Fruit fly (Drosophila melanogaster) whole organism, wandering third instar larva: ENCODE data around the gene dac.

Source experiments
- Abd-B ChIP-seq: fragments of >200 bp; optimal IDR thresholded peaks from 2 replicates; lab custom pipeline; 2017; ENCODE audit warnings: missing biosample characterization, missing genetic modification characterization
- CG9705 ChIP-seq: fragments of 200-800 bp; sonication (Bioruptor generic); optimal IDR thresholded peaks from 2 replicates; lab custom pipeline; 2018; ENCODE audit warnings: missing biosample characterization, mild to moderate bottlenecking, missing genetic modification characterization
- CrebA ChIP-seq: fragments of 200-800 bp; sonication (Bioruptor generic); optimal IDR thresholded peaks from 2 replicates; lab custom pipeline; 2016; ENCODE audit warnings: missing biosample characterization, mild to moderate bottlenecking, missing genetic modification characterization, borderline replicate concordance
- Dfd ChIP-seq: fragments of >200 bp; optimal IDR thresholded peaks from 2 replicates; lab custom pipeline; 2017; ENCODE audit warnings: missing biosample characterization, missing genetic modification characterization
- Dif ChIP-seq: fragments of 200-275, 200-300 bp; sonication (Bioruptor generic); optimal IDR thresholded peaks from 2 replicates; lab custom pipeline; 2018; ENCODE audit warnings: missing biosample characterization, missing genetic modification characterization; ENCODE audit not compliant: partially characterized antibody
- GATAd ChIP-seq: sonication (Bioruptor generic); optimal IDR thresholded peaks from 2 replicates; lab custom pipeline; 2016; ENCODE audit warnings: missing biosample characterization, missing genetic modification characterization
- HLH106 ChIP-seq: fragments of 200-800 bp; optimal IDR thresholded peaks from 3 replicates; lab custom pipeline; 2019; ENCODE audit warnings: missing biosample characterization, mild to moderate bottlenecking, missing genetic modification characterization, moderate library complexity
- Hnf4 ChIP-seq: fragments of 200-800 bp; sonication (Bioruptor generic); optimal IDR thresholded peaks from 2 replicates; lab custom pipeline; 2016; ENCODE audit warnings: missing biosample characterization, mild to moderate bottlenecking, missing genetic modification characterization
- Hr78 ChIP-seq: fragments of >200 bp; optimal IDR thresholded peaks from 2 replicates; lab custom pipeline; 2017; ENCODE audit warnings: missing biosample characterization, missing genetic modification characterization
- Hr83 ChIP-seq: fragments of 200-300 bp; sonication (Bioruptor generic); optimal IDR thresholded peaks from 2 replicates; lab custom pipeline; 2016; ENCODE audit warnings: missing biosample characterization, mild to moderate bottlenecking, missing genetic modification characterization, moderate library complexity; ENCODE audit not compliant: poor library complexity, severe bottlenecking
- Jra ChIP-seq: sonication (Bioruptor generic); optimal IDR thresholded peaks from 2 replicates; lab custom pipeline; 2016; ENCODE audit warnings: missing biosample characterization, missing genetic modification characterization
- Myc ChIP-seq: fragments of >200 bp; optimal IDR thresholded peaks from 2 replicates; lab custom pipeline; 2017
- N ChIP-seq: fragments of >200 bp; optimal IDR thresholded peaks from 2 replicates; lab custom pipeline; 2018; ENCODE audit warnings: missing biosample characterization, missing external identifiers, missing genetic modification characterization
- OdsH ChIP-seq: fragments of 200-800 bp; sonication (Bioruptor generic); optimal IDR thresholded peaks from 2 replicates; lab custom pipeline; 2016; ENCODE audit warnings: missing biosample characterization, mild to moderate bottlenecking, missing genetic modification characterization
- Rel ChIP-seq, 2 experiments: fragments of 200-800 bp; sonication (Bioruptor generic) in 1 of 2; optimal IDR thresholded peaks; 2 replicates in 1 of 2; 3 replicates in 1 of 2; lab custom pipeline; 2016 to 2019; ENCODE audit warnings: mild to moderate bottlenecking in 2 of 2, missing biosample characterization in 2 of 2, missing genetic modification characterization in 2 of 2, moderate library complexity in 1 of 2
- Sp1 ChIP-seq: fragments of 200-800 bp; sonication (Bioruptor generic); optimal IDR thresholded peaks from 3 replicates; lab custom pipeline; 2019; ENCODE audit warnings: missing biosample characterization, mild to moderate bottlenecking, missing genetic modification characterization, moderate library complexity
- Vsx2 ChIP-seq: fragments of 200-300, 225-300 bp; sonication (Bioruptor generic); optimal IDR thresholded peaks from 2 replicates; lab custom pipeline; 2018; ENCODE audit warnings: missing biosample characterization, missing genetic modification characterization; ENCODE audit not compliant: partially characterized antibody
- br ChIP-seq: fragments of 200-800 bp; sonication (Bioruptor generic); optimal IDR thresholded peaks from 2 replicates; lab custom pipeline; 2016; ENCODE audit warnings: missing biosample characterization, missing genetic modification characterization
- brk ChIP-seq: fragments of 200-800 bp; sonication (Bioruptor generic); optimal IDR thresholded peaks from 2 replicates; lab custom pipeline; 2016; ENCODE audit warnings: missing biosample characterization, mild to moderate bottlenecking, missing genetic modification characterization
- dl ChIP-seq, 2 experiments: fragments of 175-275, 200-275 bp in 1 of 2; fragments of 200-275 bp in 1 of 2; sonication (Bioruptor generic); optimal IDR thresholded peaks; lab custom pipeline; 2018; ENCODE audit warnings: mild to moderate bottlenecking in 2 of 2, missing biosample characterization in 2 of 2, missing genetic modification characterization in 2 of 2, moderate library complexity in 2 of 2; ENCODE audit not compliant: partially characterized antibody in 2 of 2, insufficient read depth in 1 of 2
- dmrt93B ChIP-seq: fragments of 200-800 bp; sonication (Bioruptor generic); optimal IDR thresholded peaks from 2 replicates; lab custom pipeline; 2018; ENCODE audit warnings: missing biosample characterization, mild to moderate bottlenecking, missing genetic modification characterization
- ey ChIP-seq: fragments of 200-800 bp; sonication (Bioruptor generic); optimal IDR thresholded peaks from 2 replicates; lab custom pipeline; 2016; ENCODE audit warnings: missing biosample characterization, missing genetic modification characterization
- foxo ChIP-seq, 2 experiments: fragments of 200-800 bp; sonication (Bioruptor generic); optimal IDR thresholded peaks; 2 replicates in 1 of 2; 3 replicates in 1 of 2; lab custom pipeline; 2016 to 2017; ENCODE audit warnings: missing biosample characterization in 2 of 2, missing genetic modification characterization in 2 of 2
- fru ChIP-seq: fragments of 200-800 bp; sonication (Bioruptor generic); optimal IDR thresholded peaks from 3 replicates; lab custom pipeline; 2016; ENCODE audit warnings: missing biosample characterization, mild to moderate bottlenecking, missing genetic modification characterization
- h ChIP-seq: fragments of 200-800 bp; sonication (Bioruptor generic); optimal IDR thresholded peaks from 3 replicates; lab custom pipeline; 2016; ENCODE audit warnings: missing biosample characterization, mild to moderate bottlenecking, missing genetic modification characterization
- lola ChIP-seq: fragments of >200 bp; optimal IDR thresholded peaks from 2 replicates; lab custom pipeline; 2017; ENCODE audit warnings: missing biosample characterization, missing genetic modification characterization
- pan ChIP-seq: fragments of >200 bp; optimal IDR thresholded peaks from 2 replicates; lab custom pipeline; 2017
- psq ChIP-seq: fragments of 200-800 bp; sonication (Bioruptor generic); optimal IDR thresholded peaks from 3 replicates; lab custom pipeline; 2017; ENCODE audit warnings: missing biosample characterization, mild to moderate bottlenecking, missing genetic modification characterization, moderate library complexity
- rgr ChIP-seq: fragments of 200-800 bp; sonication (Bioruptor generic); optimal IDR thresholded peaks from 3 replicates; lab custom pipeline; 2016; ENCODE audit warnings: missing biosample characterization, mild to moderate bottlenecking, missing genetic modification characterization
- sv ChIP-seq: fragments of 200-800 bp; sonication (Bioruptor generic); optimal IDR thresholded peaks from 3 replicates; lab custom pipeline; 2016; ENCODE audit warnings: missing biosample characterization, missing genetic modification characterization
- tai ChIP-seq: sonication (Bioruptor generic); optimal IDR thresholded peaks from 2 replicates; lab custom pipeline; 2016; ENCODE audit warnings: missing biosample characterization, missing genetic modification characterization
- usp ChIP-seq: fragments of >200 bp; optimal IDR thresholded peaks from 2 replicates; lab custom pipeline; 2017; ENCODE audit warnings: missing biosample characterization, missing genetic modification characterization
- woc ChIP-seq: sonication (Bioruptor generic); optimal IDR thresholded peaks from 2 replicates; lab custom pipeline; 2016; ENCODE audit warnings: missing biosample characterization, mild to moderate bottlenecking, missing genetic modification characterization

The dac gene

DNA sequence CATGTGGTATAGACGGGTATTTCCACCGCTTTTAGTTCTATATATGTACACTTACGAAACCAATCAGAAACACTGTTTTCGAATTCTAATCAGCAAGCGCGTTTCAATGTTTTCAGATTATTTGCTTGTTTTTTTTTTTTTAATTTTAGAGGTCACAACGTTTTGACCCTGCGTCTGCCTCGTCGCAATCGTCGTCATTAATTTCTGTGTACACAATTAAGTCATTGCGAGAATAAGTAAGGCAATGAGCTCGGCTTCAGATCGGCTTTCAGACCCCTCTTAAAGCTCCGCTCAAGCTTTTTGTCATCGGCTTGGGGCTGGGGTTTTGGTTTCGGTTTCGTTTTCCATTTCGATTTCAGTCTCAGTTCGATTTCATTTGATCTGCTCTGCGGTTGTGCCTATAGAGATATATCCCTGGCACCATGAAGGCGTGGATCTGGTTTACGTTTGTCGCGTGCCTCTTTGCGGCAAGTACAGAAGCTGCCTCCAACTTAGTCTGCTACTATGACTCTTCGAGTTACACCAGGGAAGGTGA is 38.8 kb downstream of the dac start, which contains the start of gene Idgf2:
Gene Idgf2 (plus strand): TSS at position 356 of the 535 bp plus-strand sequence.
- no peak for TF ChIP-seq GATAd (GFP tag; lab: Kevin White, UChicago)
- TF ChIP-seq Rel (GFP tag; optimal IDR thresholded peaks at IDR 0.05; lab: Kevin White, UChicago), result no peak
- TF ChIP-seq Rel (tag; optimal IDR thresholded peaks at IDR 0.05; lab: Kevin White, UChicago), result peak; percentile 71
- peak; percentile 11 for TF ChIP-seq br
- TF ChIP-seq, all 38 proteins: peak for 2

DNA sequence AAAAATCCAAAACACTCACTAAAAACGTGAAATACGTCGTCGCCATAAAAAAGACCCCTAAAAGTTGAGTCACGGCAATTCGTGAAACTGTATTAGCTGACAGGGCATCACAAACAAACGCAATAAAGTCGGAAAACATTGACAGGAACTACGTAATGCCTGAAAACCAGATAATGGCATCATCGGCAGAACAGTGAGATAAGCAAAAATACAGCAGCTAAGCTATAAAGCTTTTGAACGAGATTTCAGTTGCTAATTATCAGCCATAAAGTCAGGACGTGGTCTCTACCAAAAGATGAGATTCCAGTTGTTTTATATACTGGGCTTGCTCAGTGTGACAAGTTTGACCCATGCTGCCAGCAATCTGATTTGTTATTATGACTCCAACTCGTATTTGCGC is 40.8 kb downstream of the dac start, which contains the start of gene Idgf1:
Gene Idgf1 (plus strand): TSS at position 245 of the 400 bp plus-strand sequence.
- TF ChIP-seq psq (GFP tag; lab: Kevin White, UChicago) (no peak), Hr78 (GFP tag; lab: Kevin White, UChicago) (no peak), Rel (GFP tag; optimal IDR thresholded peaks at IDR 0.05; lab: Kevin White, UChicago) (no peak), Rel (tag; optimal IDR thresholded peaks at IDR 0.05; lab: Kevin White, UChicago) (peak; percentile 40), CG9705 (GFP tag; lab: Kevin White, UChicago) (no peak)
- TF ChIP-seq, all 38 proteins: peak for 1

dm6 chr2L:16442620-16443019 is 43.2 kb downstream of the dac start:
- TF ChIP-seq Jra, result no peak
- TF ChIP-seq woc (GFP tag; lab: Kevin White, UChicago), result no peak
- TF ChIP-seq N, result no peak
- no peak for TF ChIP-seq lola
- no peak for TF ChIP-seq Dif (GFP tag; lab: Kevin White, UChicago)
- no peak for TF ChIP-seq Dfd (GFP tag; lab: Kevin White, UChicago)
- TF ChIP-seq tai, result no peak
- TF ChIP-seq pan, result no peak
- no peak for TF ChIP-seq CG9705 (GFP tag; lab: Kevin White, UChicago)
- no peak for TF ChIP-seq psq (GFP tag; lab: Kevin White, UChicago)
- no peak for TF ChIP-seq fru (GFP tag; lab: Kevin White, UChicago)
- no peak for TF ChIP-seq br
- TF ChIP-seq h (GFP tag; lab: Kevin White, UChicago), result no peak
- no peak for TF ChIP-seq dl (GFP tag; optimal IDR thresholded peaks at IDR 0.05; lab: Kevin White, UChicago; ENCODE audit: insufficient read depth in 1 of 2, partially characterized antibody in 2 of 2)
- TF ChIP-seq Myc, result no peak
- no peak for TF ChIP-seq CrebA (GFP tag; lab: Kevin White, UChicago)
- TF ChIP-seq sv (GFP tag; lab: Kevin White, UChicago), result no peak
- TF ChIP-seq Abd-B, result no peak
- no peak for TF ChIP-seq Rel (GFP tag; optimal IDR thresholded peaks at IDR 0.05; lab: Kevin White, UChicago)
- TF ChIP-seq Rel (tag; optimal IDR thresholded peaks at IDR 0.05; lab: Kevin White, UChicago), result no peak
- TF ChIP-seq, all 38 proteins: peak for 0

DNA sequence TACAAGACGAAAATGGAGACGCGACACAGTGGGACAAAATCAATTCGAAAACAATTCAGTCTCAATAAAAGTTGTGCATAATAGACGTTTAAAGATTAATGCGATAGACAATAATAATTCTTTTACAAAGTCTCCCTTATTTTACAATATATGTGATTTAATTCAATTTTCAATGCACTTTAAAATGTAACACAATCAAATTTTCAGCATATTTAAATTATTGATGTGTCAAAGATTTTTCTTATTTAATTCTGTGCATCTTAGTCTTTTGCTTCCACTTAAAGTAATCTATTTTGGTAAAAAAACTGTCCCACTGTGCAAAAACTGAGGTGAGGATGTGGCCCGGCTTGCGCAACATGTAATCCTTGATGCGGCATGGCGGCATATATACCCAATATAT is 47.9 kb downstream of the dac start:
- TF ChIP-seq usp (GFP tag; lab: Kevin White, UChicago) (no peak), pan (no peak), Hnf4 (peak; percentile 48), Dfd (GFP tag; lab: Kevin White, UChicago) (no peak), HLH106 (peak; percentile 55), OdsH (GFP tag; lab: Kevin White, UChicago) (peak; percentile 68), tai (no peak), Vsx2 (no peak), foxo (GFP tag; optimal IDR thresholded peaks at IDR 0.05; lab: Kevin White, UChicago) (peak in 1 of 2 experiments; percentile 60), br (peak; percentile 51), Hr83 (GFP tag; lab: Kevin White, UChicago) (no peak), woc (GFP tag; lab: Kevin White, UChicago) (peak; percentile 20), brk (peak; percentile 52), N (no peak), rgr (GFP tag; lab: Kevin White, UChicago) (peak; percentile 68), fru (GFP tag; lab: Kevin White, UChicago) (peak; percentile 74), psq (GFP tag; lab: Kevin White, UChicago) (peak; percentile 30), Sp1 (peak; percentile 67), h (GFP tag; lab: Kevin White, UChicago) (peak; percentile 60), ey (peak; percentile 57), GATAd (GFP tag; lab: Kevin White, UChicago) (no peak), dmrt93B (GFP tag; lab: Kevin White, UChicago) (peak; percentile 8)
